Worm (Caenorhabditis elegans): ENCODE results near the gene C32D5.10.

C32D5.10 gene

ce11 chrII:6343893-6344292 lies 7.9 kb downstream of the C32D5.10 start, which contains the start of gene txt-18:
TSS of gene txt-18 (plus strand) at chrII:6344072.
- TF ChIP-seq Y5F2A.4 (GFP tag; optimal IDR thresholded peaks at IDR 0.05) (no peak), nhr-77 (tag; optimal IDR thresholded peaks at IDR 0.05) (no peak), mxl-3 (GFP tag; optimal IDR thresholded peaks at IDR 0.05) (no peak), ztf-7 (tag; optimal IDR thresholded peaks at IDR 0.05) (no peak), ceh-28 (tag; optimal IDR thresholded peaks at IDR 0.05) (no peak), hlh-11 (tag; optimal IDR thresholded peaks at IDR 0.05) (peak; percentile 5), nhr-111 (GFP tag; optimal IDR thresholded peaks at IDR 0.05) (no peak), ZK337.2 (GFP tag; IDR thresholded peaks at IDR 0.05) (no peak), F49E8.2 (tag; optimal IDR thresholded peaks at IDR 0.05; ENCODE audit: borderline replicate concordance) (no peak), Y105C5A.15 (GFP tag; IDR thresholded peaks at IDR 0.05) (no peak), ceh-44 (GFP tag; IDR thresholded peaks at IDR 0.05) (no peak), nhr-25 (tag; optimal IDR thresholded peaks at IDR 0.05; ENCODE audit: borderline replicate concordance, insufficient read depth) (no peak), nhr-42 (GFP tag; IDR thresholded peaks at IDR 0.05) (no peak), nhr-6 (tag; optimal IDR thresholded peaks at IDR 0.05) (no peak), dmd-9 (GFP tag; IDR thresholded peaks at IDR 0.05) (no peak), nhr-11 (tag; optimal IDR thresholded peaks at IDR 0.05) (peak; percentile 18), zfp-3 (GFP tag; conservative IDR thresholded peaks at IDR 0.05) (no peak), mxl-2 (GFP tag; conservative IDR thresholded peaks at IDR 0.05) (no peak), lim-7 (GFP tag; IDR thresholded peaks at IDR 0.05) (no peak), tag-97 (GFP tag; IDR thresholded peaks at IDR 0.05) (no peak), pqm-1 (tag; optimal IDR thresholded peaks at IDR 0.05) (no peak), dmd-6 (GFP tag; IDR thresholded peaks at IDR 0.05) (no peak), ces-1 (GFP tag; optimal IDR thresholded peaks at IDR 0.05) (no peak), lin-15B (tag; optimal IDR thresholded peaks at IDR 0.05) (no peak), unc-130 (GFP tag; optimal IDR thresholded peaks at IDR 0.05) (no peak), R02D3.7 (tag; optimal IDR thresholded peaks at IDR 0.05) (no peak), nhr-28 (tag; optimal IDR thresholded peaks at IDR 0.05) (peak; percentile 32), Y48G9A.11 (GFP tag; IDR thresholded peaks at IDR 0.05) (no peak), mes-2 (tag; optimal IDR thresholded peaks at IDR 0.05; ENCODE audit: poor library complexity, severe bottlenecking) (no peak), lsy-2 (tag; optimal IDR thresholded peaks at IDR 0.05) (peak in 1 of 2 experiments; percentile 35), php-3 (GFP tag; IDR thresholded peaks at IDR 0.05) (no peak), hif-1 (tag; optimal IDR thresholded peaks at IDR 0.05) (no peak), Y75B8A.6 (GFP tag; IDR thresholded peaks at IDR 0.05) (no peak), unc-62 (GFP tag; optimal IDR thresholded peaks at IDR 0.05 in 1 of 2) (peak in 1 of 2 experiments; percentile 77), unc-62 (tag; optimal IDR thresholded peaks at IDR 0.05) (no peak), nhr-10 (tag; optimal IDR thresholded peaks at IDR 0.05) (no peak), dve-1 (tag; optimal IDR thresholded peaks at IDR 0.05; ENCODE audit: insufficient read depth) (no peak), aha-1 (tag) (peak; percentile 96)

ce11 chrII:6342455-6342854 lies 9.3 kb downstream of the C32D5.10 start:
- TF ChIP-seq aha-1 (tag) (peak; percentile 75), D1046.2 (GFP tag; IDR thresholded peaks at IDR 0.05) (no peak), daf-8 (GFP tag; IDR thresholded peaks at IDR 0.05) (no peak), unc-62 (GFP tag; optimal IDR thresholded peaks at IDR 0.05 in 1 of 2) (peak in 1 of 2 experiments; percentile 23), unc-62 (tag; optimal IDR thresholded peaks at IDR 0.05) (no peak), zip-11 (GFP tag; IDR thresholded peaks at IDR 0.05) (no peak), zip-2 (tag; optimal IDR thresholded peaks at IDR 0.05) (no peak), zag-1 (tag; optimal IDR thresholded peaks at IDR 0.05) (no peak), vab-7 (GFP tag; IDR thresholded peaks at IDR 0.05) (no peak)
